Fruit fly (Drosophila melanogaster): ENCODE data around the gene CG42245.
A peak's percentile ranks its signal among the peaks of the same experiment; 100 is the strongest.

Gene CG42245

dm6 chr3L:2585794-2586741, 45.4 kb upstream of the CG42245 start, which contains the start of gene msn (continued):
- TF ChIP-seq cad (GFP tag; optimal IDR thresholded peaks at IDR 0.05) (no peak), disco-r (GFP tag; optimal IDR thresholded peaks at IDR 0.05) (no peak), CG10366 (GFP tag; IDR thresholded peaks at IDR 0.05) (peak; percentile 18; the same call in 1 of the 2 replicates), CG7839 (tag; optimal IDR thresholded peaks at IDR 0.05) (no peak), zf30C (GFP tag; optimal IDR thresholded peaks at IDR 0.05) (no peak), Dip2 (GFP tag; IDR thresholded peaks at IDR 0.05) (no peak), pita (GFP tag; optimal IDR thresholded peaks at IDR 0.05) (no peak), CG11456 (GFP tag; IDR thresholded peaks at IDR 0.05) (0 out of 3 replicates have a peak, but pooled peaks have one; percentile 37), CG12391 (tag; optimal IDR thresholded peaks at IDR 0.05) (peak; percentile 37), sim (GFP tag; IDR thresholded peaks at IDR 0.05) (no peak), nom (GFP tag; optimal IDR thresholded peaks at IDR 0.05) (peak; percentile 82), CG6791 (GFP tag; IDR thresholded peaks at IDR 0.05; ENCODE audit: partially characterized antibody) (peak; percentile 64; the same call in 2 of the 3 replicates), Jarid2 (GFP tag; optimal IDR thresholded peaks at IDR 0.05) (peak; percentile 94), Ada2b (GFP tag; IDR thresholded peaks at IDR 0.05) (no peak), grau (tag; optimal IDR thresholded peaks at IDR 0.05) (peak; percentile 8), ranshi (GFP tag; IDR thresholded peaks at IDR 0.05) (peak; percentile 27; the same call in 1 of the 2 replicates), jing (GFP tag; optimal IDR thresholded peaks at IDR 0.05) (no peak), CG10462 (GFP tag; optimal IDR thresholded peaks at IDR 0.05) (no peak), hth (optimal IDR thresholded peaks at IDR 0.05) (no peak), CG17829 (tag; optimal IDR thresholded peaks at IDR 0.05) (peak; percentile 36), ro (GFP tag; IDR thresholded peaks at IDR 0.05) (no peak), gfzf (GFP tag; optimal IDR thresholded peaks at IDR 0.05) (peak; percentile 95), MESR4 (GFP tag; optimal IDR thresholded peaks at IDR 0.05) (peak; percentile 92), Elba2 (GFP tag; optimal IDR thresholded peaks at IDR 0.05) (peak; percentile 52), CG10267 (tag; optimal IDR thresholded peaks at IDR 0.05) (peak; percentile 4), CG1233 (GFP tag; optimal IDR thresholded peaks at IDR 0.05) (no peak), unpg (GFP tag; optimal IDR thresholded peaks at IDR 0.05) (no peak), bigmax (GFP tag; optimal IDR thresholded peaks at IDR 0.05) (no peak), CG8388 (GFP tag; optimal IDR thresholded peaks at IDR 0.05) (no peak), CG17361 (GFP tag; IDR thresholded peaks at IDR 0.05) (no peak), CG10565 (GFP tag; optimal IDR thresholded peaks at IDR 0.05) (no peak), CG17328 (GFP tag; IDR thresholded peaks at IDR 0.05) (peak; percentile 58), kay (GFP tag; optimal IDR thresholded peaks at IDR 0.05) (no peak), Hey (tag; optimal IDR thresholded peaks at IDR 0.05) (no peak), D19A (tag; optimal IDR thresholded peaks at IDR 0.05) (no peak), ac (GFP tag; optimal IDR thresholded peaks at IDR 0.05) (peak; percentile 19), HLH54F (GFP tag; optimal IDR thresholded peaks at IDR 0.05) (no peak), Xbp1 (GFP tag; optimal IDR thresholded peaks at IDR 0.05) (no peak), tgo (GFP tag; IDR thresholded peaks at IDR 0.05) (no peak), CG15269 (tag; optimal IDR thresholded peaks at IDR 0.05) (no peak), emc (GFP tag; optimal IDR thresholded peaks at IDR 0.05) (no peak), zen2 (GFP tag; IDR thresholded peaks at IDR 0.05; ENCODE audit: partially characterized antibody) (peak; percentile 21; the same call in 1 of the 3 replicates), tna (GFP tag; IDR thresholded peaks at IDR 0.05; ENCODE audit: partially characterized antibody) (peak; percentile 51), wdn (GFP tag; IDR thresholded peaks at IDR 0.05) (no peak), Mes4 (GFP tag; optimal IDR thresholded peaks at IDR 0.05) (peak; percentile 8), CG7745 (tag; optimal IDR thresholded peaks at IDR 0.05) (no peak), sens-2 (GFP tag; IDR thresholded peaks at IDR 0.05) (0 out of 2 replicates have a peak, but pooled peaks have one; percentile 7), CG17359 (tag; optimal IDR thresholded peaks at IDR 0.05) (no peak), ftz-f1 (GFP tag; optimal IDR thresholded peaks at IDR 0.05) (no peak)
